Worm (Caenorhabditis elegans): ENCODE measurements around the gene T19C3.2.

DNA sequence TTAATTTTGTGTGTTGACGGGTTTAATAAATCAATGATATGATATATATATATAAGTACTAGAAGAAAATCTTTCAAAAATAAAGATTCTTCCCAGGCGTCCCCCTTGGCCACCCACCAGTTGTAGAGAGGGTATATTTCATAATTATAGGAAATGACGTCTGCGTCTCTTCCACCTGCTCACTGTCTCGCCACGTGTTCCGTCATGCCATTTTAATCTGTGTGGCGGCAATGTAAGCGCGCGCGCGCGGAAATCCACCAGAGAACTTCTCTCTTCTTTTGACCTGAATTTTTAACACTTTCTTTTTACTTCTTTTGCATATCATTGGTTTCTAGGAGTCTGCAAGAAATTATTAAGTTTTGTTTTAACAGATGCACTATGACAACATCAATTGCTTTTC, 37.0 kb upstream of the T19C3.2 start:
- TF ChIP-seq ama-1 (optimal IDR thresholded peaks at IDR 0.05) (no peak), hmg-11 (tag; optimal IDR thresholded peaks at IDR 0.05) (no peak), ceh-9 (tag; optimal IDR thresholded peaks at IDR 0.05) (no peak), sea-2 (GFP tag; optimal IDR thresholded peaks at IDR 0.05) (no peak)
